Worm (Caenorhabditis elegans) whole organism, midembryonic: Measurements from ENCODE around the gene C27F2.10.

Source experiments
- T22C8.4 ChIP-seq: fragments of 200-800 bp; sonication (Bioruptor generic); IDR thresholded peaks from 2 replicates; pipeline ENCODE4 v1.3.6; 2022; ENCODE audit warnings: missing genetic modification characterization, missing compliant biosample characterization
- cog-1 ChIP-seq: sonication (generic microtip); optimal IDR thresholded peaks from 2 replicates; lab custom pipeline; 2016; ENCODE audit warnings: missing genetic modification characterization, missing compliant biosample characterization
- flt-1 ChIP-seq: fragments of 200-800 bp; sonication (Bioruptor generic); IDR thresholded peaks from 2 replicates; pipeline ENCODE4 v1.3.6; 2022; ENCODE audit warnings: missing genetic modification characterization, missing compliant biosample characterization
- med-1 ChIP-seq: sonication (generic microtip); optimal IDR thresholded peaks from 2 replicates; lab custom pipeline; 2017; ENCODE audit warnings: missing genetic modification characterization, mild to moderate bottlenecking, missing compliant biosample characterization, antibody characterized with exemption, missing genetic modification reagents; ENCODE audit not compliant: insufficient read depth
- ztf-23 ChIP-seq: fragments of 200-800 bp; sonication (Bioruptor generic); IDR thresholded peaks from 2 replicates; pipeline ENCODE4 v1.3.6; 2022; ENCODE audit warnings: missing genetic modification reagents, missing genetic modification characterization, missing compliant biosample characterization
- ztf-29 ChIP-seq: fragments of 200-800 bp; sonication (Bioruptor generic); IDR thresholded peaks from 2 replicates; pipeline ENCODE4 v1.3.6; 2022; ENCODE audit warnings: missing genetic modification reagents, missing genetic modification characterization, missing compliant biosample characterization

- TF ChIP-seq T22C8.4 (no peak), med-1 (GFP tag; lab: Kevin White, UChicago) (no peak), ztf-23 (no peak), flt-1 (GFP tag; lab: Robert Waterston, UW) (no peak), cog-1 (no peak), ztf-29 (GFP tag; lab: Robert Waterston, UW) (no peak)
Measured at ce11 chrIII:4983961-4984360, 2.7 kb downstream of the C27F2.10 start.
